Worm (Caenorhabditis elegans) whole organism, young adult: ENCODE results near the gene cest-13.

Experiments used
- B0019.2 ChIP-seq: fragments of 200-800 bp; sonication (Bioruptor generic); conservative IDR thresholded peaks from 2 replicates; pipeline ENCODE4 v1.3.6; 2022; ENCODE audit warnings: missing genetic modification reagents, missing genetic modification characterization, missing compliant biosample characterization
- C06A6.2 ChIP-seq: fragments of 200-800 bp; sonication (Bioruptor generic); conservative IDR thresholded peaks from 2 replicates; pipeline ENCODE4 v1.3.6; 2022; ENCODE audit warnings: missing genetic modification characterization, missing compliant biosample characterization
- D2030.7 ChIP-seq: fragments of 200-800 bp; sonication (Bioruptor generic); IDR thresholded peaks from 2 replicates; pipeline ENCODE4 v1.3.6; 2022; ENCODE audit warnings: missing genetic modification reagents, missing genetic modification characterization, missing compliant biosample characterization
- F10E7.11 ChIP-seq: sonication (generic microtip); optimal IDR thresholded peaks from 2 replicates; lab custom pipeline; 2017; ENCODE audit warnings: mild to moderate bottlenecking, missing genetic modification characterization, moderate library complexity, missing compliant biosample characterization
- F23B12.7 ChIP-seq: sonication (generic microtip); optimal IDR thresholded peaks from 2 replicates; lab custom pipeline; 2017; ENCODE audit warnings: missing genetic modification characterization, mild to moderate bottlenecking, missing compliant biosample characterization, antibody characterized with exemption, moderate library complexity; ENCODE audit not compliant: insufficient read depth
- F49E8.2 ChIP-seq: sonication (generic microtip); optimal IDR thresholded peaks from 3 replicates; lab custom pipeline; 2017; ENCODE audit warnings: missing genetic modification characterization, mild to moderate bottlenecking, missing compliant biosample characterization, antibody characterized with exemption, moderate library complexity; ENCODE audit not compliant: insufficient read depth
- F52B5.7 ChIP-seq: sonication (generic microtip); optimal IDR thresholded peaks from 2 replicates; lab custom pipeline; 2016; ENCODE audit warnings: mild to moderate bottlenecking, missing genetic modification characterization, missing compliant biosample characterization
- F55B11.4 ChIP-seq: sonication (generic microtip); optimal IDR thresholded peaks from 2 replicates; lab custom pipeline; 2016; ENCODE audit warnings: missing compliant biosample characterization, missing genetic modification characterization, borderline replicate concordance; ENCODE audit not compliant: insufficient read depth
- F57A8.1 ChIP-seq: fragments of 200-800 bp; sonication (Bioruptor generic); optimal IDR thresholded peaks from 2 replicates; lab custom pipeline; 2018; ENCODE audit warnings: mild to moderate bottlenecking, missing genetic modification characterization, moderate library complexity, missing compliant biosample characterization
- Y53G8AR.9 ChIP-seq: fragments of 200-800 bp; sonication (Bioruptor generic); conservative IDR thresholded peaks from 2 replicates; pipeline ENCODE4 v1.3.6; 2022; ENCODE audit warnings: missing genetic modification reagents, missing genetic modification characterization, missing compliant biosample characterization
- Y56A3A.18 ChIP-seq: fragments of 200-800 bp; sonication (Bioruptor generic); IDR thresholded peaks from 2 replicates; pipeline ENCODE4 v1.3.6; 2022; ENCODE audit warnings: missing genetic modification reagents, missing genetic modification characterization, missing compliant biosample characterization
- aptf-2 ChIP-seq: fragments of 200-800 bp; sonication (Bioruptor generic); conservative IDR thresholded peaks from 2 replicates; pipeline ENCODE4 v1.3.6; 2022; ENCODE audit warnings: missing genetic modification reagents, missing genetic modification characterization, missing compliant biosample characterization
- attf-3 ChIP-seq: fragments of 200-800 bp; sonication (Bioruptor generic); conservative IDR thresholded peaks from 2 replicates; pipeline ENCODE4 v1.3.6; 2022; ENCODE audit warnings: missing genetic modification reagents, missing genetic modification characterization, missing compliant biosample characterization
- attf-6 ChIP-seq: fragments of 200-800 bp; sonication (Bioruptor generic); IDR thresholded peaks from 2 replicates; pipeline ENCODE4 v1.3.6; 2022; ENCODE audit warnings: missing genetic modification reagents, missing genetic modification characterization, missing compliant biosample characterization
- cebp-2 ChIP-seq: fragments of 200-800 bp; sonication (Bioruptor generic); IDR thresholded peaks from 2 replicates; pipeline ENCODE4 v1.3.6; 2022; ENCODE audit warnings: missing genetic modification characterization, missing compliant biosample characterization
- ceh-100 ChIP-seq: fragments of 200-800 bp; sonication (Bioruptor generic); IDR thresholded peaks from 2 replicates; pipeline ENCODE4 v1.3.6; 2022; ENCODE audit warnings: missing genetic modification reagents, missing genetic modification characterization, missing compliant biosample characterization
- ceh-40 ChIP-seq: fragments of 200-800 bp; sonication (Bioruptor generic); IDR thresholded peaks from 2 replicates; pipeline ENCODE4 v1.3.6; 2022; ENCODE audit warnings: missing genetic modification characterization, missing compliant biosample characterization
- ceh-58 ChIP-seq: fragments of 200-800 bp; sonication (Bioruptor generic); IDR thresholded peaks from 2 replicates; pipeline ENCODE4 v1.3.6; 2022; ENCODE audit warnings: missing genetic modification characterization, missing compliant biosample characterization
- die-1 ChIP-seq: sonication (generic microtip); optimal IDR thresholded peaks from 2 replicates; lab custom pipeline; 2016; ENCODE audit warnings: missing genotype, mild to moderate bottlenecking, missing genetic modification characterization, missing compliant biosample characterization
- fkh-3 ChIP-seq: sonication (generic microtip); optimal IDR thresholded peaks from 2 replicates; lab custom pipeline; 2016; ENCODE audit warnings: mild to moderate bottlenecking, missing genetic modification characterization, missing compliant biosample characterization
- him-1 ChIP-seq: sonication (generic microtip); optimal IDR thresholded peaks from 2 replicates; lab custom pipeline; 2016; ENCODE audit warnings: missing genotype, missing genetic modification reagents, missing genetic modification characterization, missing compliant biosample characterization
- hmg-20 ChIP-seq: fragments of 200-800 bp; sonication (Bioruptor generic); IDR thresholded peaks from 2 replicates; pipeline ENCODE4 v1.3.6; 2022; ENCODE audit warnings: missing genetic modification reagents, missing genetic modification characterization, missing compliant biosample characterization
- let-526 ChIP-seq: fragments of 200-800 bp; sonication (Bioruptor generic); IDR thresholded peaks from 2 replicates; pipeline ENCODE4 v1.3.6; 2022; ENCODE audit warnings: missing genetic modification reagents, missing genetic modification characterization, missing compliant biosample characterization
- lin-26 ChIP-seq: fragments of 200-800 bp; sonication (Bioruptor generic); IDR thresholded peaks from 2 replicates; pipeline ENCODE4 v1.3.6; 2022; ENCODE audit warnings: missing genetic modification reagents, missing genetic modification characterization, missing compliant biosample characterization
- lsl-1 ChIP-seq: fragments of 200-800 bp; sonication (Bioruptor generic); optimal IDR thresholded peaks from 2 replicates; lab custom pipeline; 2018; ENCODE audit warnings: mild to moderate bottlenecking, missing genetic modification characterization, moderate library complexity, missing compliant biosample characterization
- madf-10 ChIP-seq: sonication (generic microtip); optimal IDR thresholded peaks from 2 replicates; lab custom pipeline; 2016; ENCODE audit warnings: mild to moderate bottlenecking, missing genetic modification characterization, missing compliant biosample characterization
- madf-3 ChIP-seq: fragments of 200-800 bp; sonication (Bioruptor generic); IDR thresholded peaks from 2 replicates; pipeline ENCODE4 v1.3.6; 2022; ENCODE audit warnings: missing genetic modification reagents, missing genetic modification characterization, missing compliant biosample characterization
- madf-6 ChIP-seq: fragments of 200-800 bp; sonication (Bioruptor generic); IDR thresholded peaks from 2 replicates; pipeline ENCODE4 v1.3.6; 2022; ENCODE audit warnings: missing genetic modification reagents, missing genetic modification characterization, missing compliant biosample characterization
- madf-8 ChIP-seq: fragments of 200-800 bp; sonication (Bioruptor generic); conservative IDR thresholded peaks from 2 replicates; pipeline ENCODE4 v1.3.6; 2022; ENCODE audit warnings: missing genetic modification reagents, missing genetic modification characterization, missing compliant biosample characterization
- mes-4 ChIP-seq: sonication (generic microtip); optimal IDR thresholded peaks from 2 replicates; lab custom pipeline; 2016; ENCODE audit warnings: missing genotype, missing genetic modification characterization, missing compliant biosample characterization
- nfyb-1 ChIP-seq: fragments of 200-800 bp; sonication (Bioruptor generic); IDR thresholded peaks from 2 replicates; pipeline ENCODE4 v1.3.6; 2022; ENCODE audit warnings: missing genetic modification reagents, missing genetic modification characterization, missing compliant biosample characterization
- nhr-179 ChIP-seq: sonication (generic microtip); optimal IDR thresholded peaks from 2 replicates; lab custom pipeline; 2016; ENCODE audit warnings: mild to moderate bottlenecking, missing genetic modification characterization, missing compliant biosample characterization
- nhr-27 ChIP-seq: fragments of 200-800 bp; sonication (Bioruptor generic); optimal IDR thresholded peaks from 2 replicates; lab custom pipeline; 2018; ENCODE audit warnings: mild to moderate bottlenecking, missing genetic modification characterization, moderate library complexity, missing compliant biosample characterization
- pbrm-1 ChIP-seq: fragments of 200-800 bp; sonication (Bioruptor generic); IDR thresholded peaks from 2 replicates; pipeline ENCODE4 v1.3.6; 2022; ENCODE audit warnings: missing genetic modification reagents, missing genetic modification characterization, missing compliant biosample characterization
- pha-4 ChIP-seq: fragments of 150-350 bp; sonication (generic microtip); optimal IDR thresholded peaks from 2 replicates; lab custom pipeline; 2014; ENCODE audit warnings: missing biosample characterization, missing genetic modification reagents, missing genetic modification characterization
- rec-8 ChIP-seq, 2 experiments: sonication (generic microtip); optimal IDR thresholded peaks; 2 replicates each; lab custom pipeline; 2016; ENCODE audit warnings: mild to moderate bottlenecking in 2 of 2, missing genetic modification characterization in 2 of 2, missing genetic modification reagents in 2 of 2, missing genotype in 2 of 2, missing biosample characterization in 1 of 2, missing compliant biosample characterization in 1 of 2, moderate library complexity in 1 of 2
- repo-1 ChIP-seq: sonication (generic microtip); optimal IDR thresholded peaks from 2 replicates; lab custom pipeline; 2017; ENCODE audit warnings: mild to moderate bottlenecking, missing genetic modification characterization, missing compliant biosample characterization
- sdz-38 ChIP-seq: sonication (generic microtip); optimal IDR thresholded peaks from 2 replicates; lab custom pipeline; 2016; ENCODE audit warnings: missing genotype, missing genetic modification characterization, missing compliant biosample characterization
- sea-2 ChIP-seq: fragments of 200-800 bp; sonication (Bioruptor generic); IDR thresholded peaks from 2 replicates; pipeline ENCODE4 v1.3.6; 2022; ENCODE audit warnings: missing genetic modification characterization, missing compliant biosample characterization
- snpc-1.1 ChIP-seq: sonication (generic microtip); optimal IDR thresholded peaks from 2 replicates; lab custom pipeline; 2017; ENCODE audit warnings: missing genetic modification characterization, mild to moderate bottlenecking, missing compliant biosample characterization, antibody characterized with exemption, moderate library complexity, missing genotype, missing genetic modification reagents; ENCODE audit not compliant: insufficient read depth
- snpc-1.3 ChIP-seq: sonication (generic microtip); optimal IDR thresholded peaks from 2 replicates; lab custom pipeline; 2017; ENCODE audit warnings: missing genetic modification characterization, mild to moderate bottlenecking, missing compliant biosample characterization, antibody characterized with exemption, moderate library complexity, missing genotype, missing genetic modification reagents; ENCODE audit not compliant: insufficient read depth
- snpc-4 ChIP-seq, 5 experiments: fragments of 150-350 bp in 1 of 5; sonication (generic microtip) in 4 of 5; optimal IDR thresholded peaks; 2 replicates each; lab custom pipeline; 2014 to 2018; ENCODE audit warnings: missing genetic modification characterization in 5 of 5, missing biosample characterization in 3 of 5, antibody characterized with exemption in 2 of 5, mild to moderate bottlenecking in 2 of 5, missing compliant biosample characterization in 2 of 5, missing genotype in 2 of 5, moderate library complexity in 2 of 5, missing genetic modification reagents in 1 of 5
- ztf-26 ChIP-seq: sonication (generic microtip); optimal IDR thresholded peaks from 2 replicates; lab custom pipeline; 2017; ENCODE audit warnings: missing genetic modification characterization, missing compliant biosample characterization
- ztf-28 ChIP-seq: fragments of 200-800 bp; sonication (Bioruptor generic); IDR thresholded peaks from 2 replicates; pipeline ENCODE4 v1.3.6; 2022; ENCODE audit warnings: missing genetic modification reagents, missing genetic modification characterization, missing compliant biosample characterization
- ztf-6 ChIP-seq: fragments of 200-800 bp; sonication (Bioruptor generic); IDR thresholded peaks from 2 replicates; pipeline ENCODE4 v1.3.6; 2022; ENCODE audit warnings: missing genetic modification reagents, missing genetic modification characterization, missing compliant biosample characterization

Gene cest-13

ce11 chrX:13730209-13730975 is 29.6 kb upstream of the cest-13 start (continued):
- TF ChIP-seq ztf-28 (GFP tag; lab: Robert Waterston, UW) (no peak), F55B11.4 (tag; lab: Kevin White, UChicago) (no peak), sdz-38 (no peak), madf-6 (GFP tag; lab: Robert Waterston, UW) (peak; percentile 63), Y56A3A.18 (GFP tag; lab: Robert Waterston, UW) (peak; percentile 85), ceh-40 (GFP tag; lab: Robert Waterston, UW) (peak; percentile 93), attf-3 (GFP tag; lab: Robert Waterston, UW) (no peak), B0019.2 (GFP tag; lab: Robert Waterston, UW) (0 out of 2 replicates have a peak, but pooled peaks have one; percentile 29), F10E7.11 (tag; lab: Kevin White, UChicago) (no peak), let-526 (GFP tag; lab: Robert Waterston, UW) (0 out of 2 replicates have a peak, but pooled peaks have one; percentile 25), F52B5.7 (peak; percentile 20), ceh-100 (GFP tag; lab: Robert Waterston, UW) (no peak; the same call in 1 of the 2 replicates), cebp-2 (GFP tag; lab: Robert Waterston, UW) (peak; percentile 84; the same call in 1 of the 2 replicates), D2030.7 (GFP tag; lab: Robert Waterston, UW) (peak; percentile 81), rec-8 (tag; optimal IDR thresholded peaks at IDR 0.05; lab: Kevin White, UChicago) (peak; percentile 66 to 69), repo-1 (tag; lab: Kevin White, UChicago) (peak; percentile 25), ztf-26 (peak; percentile 53), madf-8 (no peak), F23B12.7 (tag; lab: Kevin White, UChicago) (no peak), Y53G8AR.9 (GFP tag; lab: Robert Waterston, UW) (peak; percentile 72), hmg-20 (GFP tag; lab: Robert Waterston, UW) (peak; percentile 49; the same call in 1 of the 2 replicates), ceh-58 (0 out of 2 replicates have a peak, but pooled peaks have one; percentile 40), nfyb-1 (GFP tag; lab: Robert Waterston, UW) (peak; percentile 40), pha-4 (tag; lab: Kevin White, UChicago) (no peak), lsl-1 (GFP tag; lab: Kevin White, UChicago) (no peak), snpc-1.3 (tag; lab: Kevin White, UChicago) (peak; percentile 57), snpc-1.1 (tag; lab: Kevin White, UChicago) (peak; percentile 10), die-1 (peak; percentile 10), attf-6 (GFP tag; lab: Robert Waterston, UW) (peak; percentile 68), madf-3 (GFP tag; lab: Robert Waterston, UW) (no peak), nhr-27 (tag; lab: Kevin White, UChicago) (no peak), pbrm-1 (GFP tag; lab: Robert Waterston, UW) (peak; percentile 87), fkh-3 (tag; lab: Kevin White, UChicago) (no peak), nhr-179 (tag; lab: Kevin White, UChicago) (no peak), ztf-6 (GFP tag; lab: Robert Waterston, UW) (no peak), aptf-2 (GFP tag; lab: Robert Waterston, UW) (no peak), lin-26 (GFP tag; lab: Robert Waterston, UW) (peak; percentile 96), snpc-4 (GFP tag; optimal IDR thresholded peaks at IDR 0.05; lab: Kevin White, UChicago) (peak; percentile 65), snpc-4 (tag; optimal IDR thresholded peaks at IDR 0.05; lab: Kevin White, UChicago) (peak in 2 of 4 experiments; percentile 20 to 57), madf-10 (peak; percentile 34), C06A6.2 (GFP tag; lab: Robert Waterston, UW) (no peak), F49E8.2 (tag; lab: Kevin White, UChicago) (no peak), him-1 (tag; lab: Kevin White, UChicago) (peak; percentile 23), F57A8.1 (GFP tag; lab: Kevin White, UChicago) (no peak), sea-2 (GFP tag; lab: Robert Waterston, UW) (peak; percentile 10; the same call in 1 of the 2 replicates), mes-4 (tag; lab: Kevin White, UChicago) (no peak)
